Fruit fly (Drosophila melanogaster) whole organism, embryonic: Measurements from ENCODE around the gene CG10311.

Experiments used
- Antp ChIP-seq: fragments of 200-800 bp; sonication (Bioruptor generic); optimal IDR thresholded peaks from 3 replicates; lab custom pipeline; 2016; ENCODE audit warnings: missing biosample characterization, missing genetic modification characterization
- Asciz ChIP-seq: fragments of 200-800 bp; sonication (Bioruptor generic); optimal IDR thresholded peaks from 2 replicates; lab custom pipeline; 2017; ENCODE audit warnings: missing biosample characterization, mild to moderate bottlenecking, missing genetic modification characterization, missing genetic modification reagents
- C15 ChIP-seq: fragments of 200-800 bp; sonication (Bioruptor generic); IDR thresholded peaks from 3 replicates; pipeline ENCODE4 v1.3.6; 2022; ENCODE audit warnings: missing biosample characterization, missing genetic modification characterization
- CG12744 ChIP-seq: fragments of 200-800 bp; sonication (Bioruptor generic); optimal IDR thresholded peaks from 2 replicates; lab custom pipeline; 2016; ENCODE audit warnings: missing biosample characterization, missing genetic modification characterization
- CG14050 ChIP-seq: fragments of 200-800 bp; sonication (Bioruptor generic); IDR thresholded peaks from 3 replicates; pipeline ENCODE4 v1.3.6; 2022; ENCODE audit warnings: missing biosample characterization, missing genetic modification characterization
- CG1529 ChIP-seq: fragments of 200-800 bp; sonication (Bioruptor generic); optimal IDR thresholded peaks from 3 replicates; lab custom pipeline; 2018; ENCODE audit warnings: missing biosample characterization, missing genetic modification characterization
- CG17612 ChIP-seq: fragments of 200-800 bp; sonication (Bioruptor generic); IDR thresholded peaks from 2 replicates; pipeline ENCODE4 v1.3.6; 2022; ENCODE audit warnings: missing biosample characterization, missing genetic modification characterization
- CG1832 ChIP-seq: fragments of 200-800 bp; sonication (Bioruptor generic); optimal IDR thresholded peaks from 2 replicates; lab custom pipeline; 2017; ENCODE audit warnings: missing biosample characterization, mild to moderate bottlenecking, missing genetic modification characterization, inconsistent platforms
- CG2875 ChIP-seq: fragments of 200-800 bp; sonication (Bioruptor generic); optimal IDR thresholded peaks from 2 replicates; lab custom pipeline; 2017; ENCODE audit warnings: missing biosample characterization, mild to moderate bottlenecking, missing genetic modification characterization, missing genetic modification reagents
- CG3065 ChIP-seq: fragments of 200-800 bp; sonication (Bioruptor generic); optimal IDR thresholded peaks from 2 replicates; lab custom pipeline; 2016; ENCODE audit warnings: missing biosample characterization, missing genetic modification characterization
- CG34376 ChIP-seq: fragments of 200-800 bp; sonication (Bioruptor generic); optimal IDR thresholded peaks from 2 replicates; lab custom pipeline; 2018; ENCODE audit warnings: missing biosample characterization, mild to moderate bottlenecking, missing genetic modification characterization
- CG6683 ChIP-seq: fragments of 200-800 bp; sonication (Bioruptor generic); optimal IDR thresholded peaks from 2 replicates; lab custom pipeline; 2017; ENCODE audit warnings: missing biosample characterization, mild to moderate bottlenecking, missing genetic modification characterization, missing genetic modification reagents
- CG7839 ChIP-seq: fragments of 200-800 bp; sonication (Bioruptor generic); optimal IDR thresholded peaks from 3 replicates; lab custom pipeline; 2018; ENCODE audit warnings: missing biosample characterization, mild to moderate bottlenecking, missing genetic modification characterization, moderate library complexity
- CG9876 ChIP-seq: fragments of 200-800 bp; sonication (Bioruptor generic); optimal IDR thresholded peaks from 2 replicates; lab custom pipeline; 2016; ENCODE audit warnings: missing biosample characterization, missing genetic modification characterization
- CrebB ChIP-seq: fragments of 200-800 bp; sonication (Bioruptor generic); optimal IDR thresholded peaks from 3 replicates; lab custom pipeline; 2018; ENCODE audit warnings: missing biosample characterization, mild to moderate bottlenecking, missing genetic modification characterization
- Elba2 ChIP-seq: fragments of 200-800 bp; sonication (Bioruptor generic); optimal IDR thresholded peaks from 3 replicates; lab custom pipeline; 2016; ENCODE audit warnings: missing biosample characterization, missing genetic modification characterization
- Ets97D ChIP-seq: fragments of 200-800 bp; sonication (Bioruptor generic); optimal IDR thresholded peaks from 3 replicates; lab custom pipeline; 2016; ENCODE audit warnings: missing biosample characterization, missing genetic modification characterization
- Gsc ChIP-seq: fragments of 200-800 bp; sonication (Bioruptor generic); IDR thresholded peaks from 2 replicates; pipeline ENCODE4 v1.3.6; 2022; ENCODE audit warnings: missing biosample characterization, missing genetic modification characterization
- H2.0 ChIP-seq: fragments of 200-800 bp; sonication (Bioruptor generic); IDR thresholded peaks from 2 replicates; pipeline ENCODE4 v1.3.6; 2022; ENCODE audit warnings: missing biosample characterization, missing genetic modification characterization
- Lim3 ChIP-seq: fragments of 200-800 bp; sonication (Bioruptor generic); IDR thresholded peaks from 2 replicates; pipeline ENCODE4 v1.3.6; 2022; ENCODE audit warnings: missing biosample characterization, missing genetic modification characterization
- MTF-1 ChIP-seq: fragments of 200-800 bp; sonication (Bioruptor generic); optimal IDR thresholded peaks from 2 replicates; lab custom pipeline; 2018; ENCODE audit warnings: missing biosample characterization, mild to moderate bottlenecking, missing genetic modification characterization, borderline replicate concordance
- NC2β ChIP-seq: fragments of 200-800 bp; sonication (Bioruptor generic); optimal IDR thresholded peaks from 2 replicates; lab custom pipeline; 2016; ENCODE audit warnings: missing biosample characterization, missing genetic modification characterization
- NK7.1 ChIP-seq: fragments of 200-800 bp; sonication (Bioruptor generic); optimal IDR thresholded peaks from 3 replicates; lab custom pipeline; 2016; ENCODE audit warnings: missing biosample characterization, missing genetic modification characterization
- Optix ChIP-seq: fragments of 200-800 bp; sonication (Bioruptor generic); IDR thresholded peaks from 3 replicates; pipeline ENCODE4 v1.3.6; 2022; ENCODE audit warnings: missing biosample characterization, missing genetic modification characterization
- Ravus ChIP-seq: fragments of 200-800 bp; sonication (Bioruptor generic); IDR thresholded peaks from 2 replicates; pipeline ENCODE4 v1.3.6; 2022; ENCODE audit warnings: missing biosample characterization, missing genetic modification characterization
- Sox102F ChIP-seq: fragments of 200-800 bp; sonication (Bioruptor generic); optimal IDR thresholded peaks from 2 replicates; lab custom pipeline; 2018; ENCODE audit warnings: missing biosample characterization, mild to moderate bottlenecking, missing genetic modification characterization, moderate library complexity
- Sry-δ ChIP-seq: fragments of 200-800 bp; sonication (Bioruptor generic); optimal IDR thresholded peaks from 2 replicates; lab custom pipeline; 2016; ENCODE audit warnings: missing biosample characterization, missing genetic modification characterization
- abd-A ChIP-seq: fragments of 200-800 bp; sonication (Bioruptor generic); optimal IDR thresholded peaks from 3 replicates; lab custom pipeline; 2019; ENCODE audit warnings: missing biosample characterization, mild to moderate bottlenecking, missing genetic modification characterization, moderate library complexity
- ato ChIP-seq: fragments of 200-800 bp; sonication (Bioruptor generic); IDR thresholded peaks from 2 replicates; pipeline ENCODE4 v1.3.6; 2022; ENCODE audit warnings: missing biosample characterization, missing genetic modification characterization; ENCODE audit not compliant: partially characterized antibody
- bowl ChIP-seq: fragments of 200-800 bp; sonication (Bioruptor generic); IDR thresholded peaks from 2 replicates; pipeline ENCODE4 v1.3.6; 2022; ENCODE audit warnings: missing biosample characterization, missing genetic modification characterization
- cwo ChIP-seq: fragments of 200-800 bp; sonication (Bioruptor generic); optimal IDR thresholded peaks from 3 replicates; lab custom pipeline; 2017; ENCODE audit warnings: missing biosample characterization, missing genetic modification characterization, mild to moderate bottlenecking, moderate library complexity, missing genetic modification reagents
- da ChIP-seq: fragments of 200-800 bp; sonication (Bioruptor generic); optimal IDR thresholded peaks from 2 replicates; lab custom pipeline; 2016; ENCODE audit warnings: missing biosample characterization, missing genetic modification characterization
- disco-r ChIP-seq: fragments of 200-800 bp; sonication (Bioruptor generic); optimal IDR thresholded peaks from 2 replicates; lab custom pipeline; 2016; ENCODE audit warnings: missing biosample characterization, missing genetic modification characterization
- ewg ChIP-seq: fragments of 200-800 bp; sonication (Bioruptor generic); optimal IDR thresholded peaks from 3 replicates; lab custom pipeline; 2017; ENCODE audit warnings: mild to moderate bottlenecking, missing biosample characterization, missing genetic modification reagents, missing genetic modification characterization
- eyg ChIP-seq: fragments of 200-800 bp; sonication (Bioruptor generic); optimal IDR thresholded peaks from 3 replicates; lab custom pipeline; 2016; ENCODE audit warnings: missing biosample characterization, missing genetic modification characterization
- fd3F ChIP-seq: fragments of 200-800 bp; sonication (Bioruptor generic); optimal IDR thresholded peaks from 2 replicates; lab custom pipeline; 2018; ENCODE audit warnings: missing biosample characterization, mild to moderate bottlenecking, missing genetic modification characterization, moderate library complexity
- ftz-f1 ChIP-seq: fragments of 200-800 bp; sonication (Bioruptor generic); optimal IDR thresholded peaks from 2 replicates; lab custom pipeline; 2016; ENCODE audit warnings: missing biosample characterization, missing genetic modification characterization
- gfzf ChIP-seq: fragments of 200-800 bp; sonication (Bioruptor generic); optimal IDR thresholded peaks from 2 replicates; lab custom pipeline; 2016; ENCODE audit warnings: missing biosample characterization, mild to moderate bottlenecking, missing genetic modification characterization, moderate library complexity
- gsb ChIP-seq: fragments of 200-800 bp; sonication (Bioruptor generic); IDR thresholded peaks from 2 replicates; pipeline ENCODE4 v1.3.6; 2022; ENCODE audit warnings: missing biosample characterization, missing genetic modification characterization
- jigr1 ChIP-seq: fragments of 200-800 bp; sonication (Bioruptor generic); IDR thresholded peaks from 3 replicates; pipeline ENCODE4 v1.3.6; 2022; ENCODE audit warnings: missing biosample characterization, missing genetic modification characterization
- kah ChIP-seq: fragments of 200-800 bp; sonication (Bioruptor generic); optimal IDR thresholded peaks from 2 replicates; lab custom pipeline; 2018; ENCODE audit warnings: missing biosample characterization, mild to moderate bottlenecking, missing genetic modification characterization
- lbe ChIP-seq: fragments of 200-800 bp; sonication (Bioruptor generic); optimal IDR thresholded peaks from 2 replicates; lab custom pipeline; 2016; ENCODE audit warnings: missing biosample characterization, mild to moderate bottlenecking, missing genetic modification characterization
- lov ChIP-seq, 2 experiments: fragments of 200-800 bp in 1 of 2; fragments of >200 bp in 1 of 2; sonication (Bioruptor generic) in 1 of 2; IDR thresholded peaks in 1 of 2; optimal IDR thresholded peaks in 1 of 2; 2 replicates in 1 of 2; 3 replicates in 1 of 2; pipeline versions ENCODE4 v1.3.6 to Lab custom; 2017 to 2022; ENCODE audit warnings: missing biosample characterization in 1 of 2, missing genetic modification characterization in 1 of 2
- rib ChIP-seq: fragments of 200-800 bp; sonication (Bioruptor generic); IDR thresholded peaks from 2 replicates; pipeline ENCODE4 v1.3.6; 2022; ENCODE audit warnings: missing biosample characterization, missing genetic modification characterization
- run ChIP-seq: fragments of 200-800 bp; sonication (Bioruptor generic); optimal IDR thresholded peaks from 3 replicates; lab custom pipeline; 2018; ENCODE audit warnings: missing biosample characterization, mild to moderate bottlenecking, missing genetic modification characterization
- stc ChIP-seq: fragments of 200-800 bp; sonication (Bioruptor generic); IDR thresholded peaks from 2 replicates; pipeline ENCODE4 v1.3.6; 2022; ENCODE audit warnings: missing biosample characterization, missing genetic modification characterization
- usp ChIP-seq: fragments of >200 bp; optimal IDR thresholded peaks from 2 replicates; lab custom pipeline; 2017; ENCODE audit warnings: missing biosample characterization, missing genetic modification characterization
- zen2 ChIP-seq: fragments of 200-800 bp; sonication (Bioruptor generic); IDR thresholded peaks from 3 replicates; pipeline ENCODE4 v1.3.6; 2022; ENCODE audit warnings: missing biosample characterization, missing genetic modification characterization; ENCODE audit not compliant: partially characterized antibody
- zfh1 ChIP-seq: fragments of 200-800 bp; sonication (Bioruptor generic); IDR thresholded peaks from 3 replicates; pipeline ENCODE4 v1.3.6; 2022; ENCODE audit warnings: missing biosample characterization, missing genetic modification characterization
- zfh2 ChIP-seq: fragments of 200-800 bp; sonication (Bioruptor generic); optimal IDR thresholded peaks from 2 replicates; lab custom pipeline; 2016; ENCODE audit warnings: missing biosample characterization, missing genetic modification characterization

CG10311 gene

dm6 chr3R:16355393-16355943 lies 1.3 kb downstream of the CG10311 start (continued):
- TF ChIP-seq Optix (GFP tag; lab: Robert Waterston, UW) (no peak), CG1832 (no peak), CG2875 (GFP tag; lab: Kevin White, UChicago) (no peak), ato (no peak), Sox102F (GFP tag; lab: Kevin White, UChicago) (peak; percentile 6), Ets97D (GFP tag; lab: Kevin White, UChicago) (no peak), lbe (GFP tag; lab: Kevin White, UChicago) (no peak), Gsc (GFP tag; lab: Robert Waterston, UW) (no peak), CG1529 (GFP tag; lab: Kevin White, UChicago) (no peak), CG34376 (GFP tag; lab: Kevin White, UChicago) (peak; percentile 90), gfzf (GFP tag; lab: Kevin White, UChicago) (no peak), usp (no peak), disco-r (GFP tag; lab: Kevin White, UChicago) (no peak), fd3F (GFP tag; lab: Kevin White, UChicago) (peak; percentile 5), Asciz (GFP tag; lab: Kevin White, UChicago) (no peak), CrebB (tag; lab: Kevin White, UChicago) (no peak), MTF-1 (GFP tag; lab: Kevin White, UChicago) (no peak), zfh1 (GFP tag; lab: Robert Waterston, UW) (0 out of 3 replicates have a peak, but pooled peaks have one; percentile 10), stc (no peak), CG9876 (GFP tag; lab: Kevin White, UChicago) (no peak), CG7839 (tag; lab: Kevin White, UChicago) (peak; percentile 52), gsb (GFP tag; lab: Robert Waterston, UW) (0 out of 2 replicates have a peak, but pooled peaks have one; percentile 14), CG3065 (GFP tag; lab: Kevin White, UChicago) (no peak), CG12744 (no peak), cwo (GFP tag; lab: Kevin White, UChicago) (peak; percentile 62), Elba2 (GFP tag; lab: Kevin White, UChicago) (no peak), C15 (GFP tag; lab: Robert Waterston, UW) (no peak), kah (peak; percentile 35), Sry-δ (no peak), ftz-f1 (GFP tag; lab: Kevin White, UChicago) (peak; percentile 95), lov (optimal IDR thresholded peaks at IDR 0.05; lab: Kevin White, UChicago) (no peak), lov (GFP tag; IDR thresholded peaks at IDR 0.05; lab: Robert Waterston, UW) (0 out of 3 replicates have a peak, but pooled peaks have one; percentile 17), H2.0 (GFP tag; lab: Robert Waterston, UW) (peak; percentile 37; the same call in 1 of the 2 replicates), CG17612 (no peak), da (GFP tag; lab: Kevin White, UChicago) (no peak), run (no peak), abd-A (tag; lab: Kevin White, UChicago) (peak; percentile 68), CG6683 (GFP tag; lab: Kevin White, UChicago) (no peak), jigr1 (GFP tag; lab: Robert Waterston, UW) (no peak), zen2 (GFP tag; lab: Robert Waterston, UW) (no peak), Antp (GFP tag; lab: Kevin White, UChicago) (peak; percentile 64), rib (GFP tag; lab: Robert Waterston, UW) (peak; percentile 77; the same call in 1 of the 2 replicates), zfh2 (GFP tag; lab: Kevin White, UChicago) (peak; percentile 67), Ravus (GFP tag; lab: Robert Waterston, UW) (no peak), Lim3 (GFP tag; lab: Robert Waterston, UW) (no peak), eyg (GFP tag; lab: Kevin White, UChicago) (no peak), CG14050 (no peak), NK7.1 (no peak), NC2β (GFP tag; lab: Kevin White, UChicago) (no peak), ewg (no peak), bowl (0 out of 2 replicates have a peak, but pooled peaks have one; percentile 22)
